Worm (Caenorhabditis elegans): ENCODE results near the gene C50B6.9.

The C50B6.9 gene

ce11 chrV:13335883-13336419 is at the start of gene C50B6.9:
Gene C50B6.9 (plus strand): TSS chrV:13336369.
- no peak for TF ChIP-seq unc-62 (GFP tag; optimal IDR thresholded peaks at IDR 0.05)

- TF ChIP-seq unc-62 (GFP tag; optimal IDR thresholded peaks at IDR 0.05) = no peak
Observed at ce11 chrV:13286525-13286924, 49.6 kb upstream of the C50B6.9 start.

- TF ChIP-seq unc-62 (GFP tag; optimal IDR thresholded peaks at IDR 0.05) = no peak
Observed at ce11 chrV:13288881-13289280, 47.3 kb upstream of the C50B6.9 start.

- TF ChIP-seq unc-62 (GFP tag; optimal IDR thresholded peaks at IDR 0.05) = no peak
Observed at ce11 chrV:13294507-13294906, 41.7 kb upstream of the C50B6.9 start.

ce11 chrV:13295859-13296258 is 40.3 kb upstream of the C50B6.9 start, which contains the start of gene uig-1:
Gene uig-1 (minus strand): TSS chrV:13295978.
- no peak for TF ChIP-seq unc-62 (GFP tag; optimal IDR thresholded peaks at IDR 0.05)

ce11 chrV:13297220-13297619 is 38.9 kb upstream of the C50B6.9 start, which contains the start of gene C26E1.1:
Gene C26E1.1 (plus strand): TSS chrV:13297520.
- no peak for TF ChIP-seq unc-62 (GFP tag; optimal IDR thresholded peaks at IDR 0.05)

- TF ChIP-seq unc-62 (GFP tag; optimal IDR thresholded peaks at IDR 0.05) = no peak
Observed at ce11 chrV:13298706-13299105, 37.5 kb upstream of the C50B6.9 start.

ce11 chrV:13299398-13299797 is 36.8 kb upstream of the C50B6.9 start:
- no peak for TF ChIP-seq unc-62 (GFP tag; optimal IDR thresholded peaks at IDR 0.05)

- no peak for TF ChIP-seq unc-62 (GFP tag; optimal IDR thresholded peaks at IDR 0.05)
Observed at ce11 chrV:13300492-13300891, 35.7 kb upstream of the C50B6.9 start.

ce11 chrV:13301443-13301842 is 34.7 kb upstream of the C50B6.9 start, which contains the start of gene ceh-79:
Gene ceh-79 (plus strand): TSS chrV:13301833.
- TF ChIP-seq unc-62 (GFP tag; optimal IDR thresholded peaks at IDR 0.05) = no peak

- TF ChIP-seq unc-62 (GFP tag; optimal IDR thresholded peaks at IDR 0.05) = no peak
Observed at ce11 chrV:13304663-13305188, 31.4 kb upstream of the C50B6.9 start, which contains the start of gene C26E1.2. Gene C26E1.2 (plus strand): TSS chrV:13305138.

ce11 chrV:13308616-13309015 is 27.6 kb upstream of the C50B6.9 start, which contains the start of gene C50B6.1:
Gene C50B6.1 (plus strand): TSS chrV:13308916.
- TF ChIP-seq unc-62 (GFP tag; optimal IDR thresholded peaks at IDR 0.05) = no peak

- TF ChIP-seq unc-62 (GFP tag; optimal IDR thresholded peaks at IDR 0.05) = no peak
Observed at ce11 chrV:13309806-13310205, 26.4 kb upstream of the C50B6.9 start.

ce11 chrV:13312210-13312676 is 23.9 kb upstream of the C50B6.9 start, which contains the start of gene nasp-2:
Gene nasp-2 (minus strand): TSS chrV:13312260.
- TF ChIP-seq unc-62 (GFP tag; optimal IDR thresholded peaks at IDR 0.05) = no peak

- no peak for TF ChIP-seq unc-62 (GFP tag; optimal IDR thresholded peaks at IDR 0.05)
Observed at ce11 chrV:13313045-13313623, 23.0 kb upstream of the C50B6.9 start, which contains the start of gene C50B6.3. Gene C50B6.3 (plus strand): TSS chrV:13313573.

ce11 chrV:13317911-13318502 is 18.2 kb upstream of the C50B6.9 start, which contains the start of the genes col-161 and srh-18:
Gene col-161 (minus strand): TSS chrV:13318011.
Gene srh-18 (plus strand): TSS chrV:13318452.
- no peak for TF ChIP-seq unc-62 (GFP tag; optimal IDR thresholded peaks at IDR 0.05)

Measured in whole organism, dauer.